Fruit fly (Drosophila melanogaster): ENCODE data around the gene ninaA.

ninaA gene

dm6 chr2L:897124-897523, 20.0 kb downstream of the ninaA start:
- TF ChIP-seq CG14711 (tag; optimal IDR thresholded peaks at IDR 0.05): no peak
- TF ChIP-seq CG11617 (GFP tag; optimal IDR thresholded peaks at IDR 0.05): no peak
- TF ChIP-seq CG5204 (GFP tag; optimal IDR thresholded peaks at IDR 0.05): no peak
- TF ChIP-seq Hr96 (GFP tag; optimal IDR thresholded peaks at IDR 0.05): no peak
- TF ChIP-seq CG1620 (GFP tag; optimal IDR thresholded peaks at IDR 0.05): no peak
- TF ChIP-seq cnc (optimal IDR thresholded peaks at IDR 0.05): no peak
- no peak for TF ChIP-seq CG7045 (GFP tag; optimal IDR thresholded peaks at IDR 0.05)
- no peak for TF ChIP-seq cic (GFP tag; optimal IDR thresholded peaks at IDR 0.05)

- TF ChIP-seq CG7045 (GFP tag; optimal IDR thresholded peaks at IDR 0.05): no peak
- TF ChIP-seq bab1 (GFP tag; optimal IDR thresholded peaks at IDR 0.05): no peak
- TF ChIP-seq CG14711 (tag; optimal IDR thresholded peaks at IDR 0.05): no peak
- no peak for TF ChIP-seq CG12768 (GFP tag; optimal IDR thresholded peaks at IDR 0.05)
- no peak for TF ChIP-seq cnc (optimal IDR thresholded peaks at IDR 0.05)
- no peak for TF ChIP-seq CG33017 (tag; optimal IDR thresholded peaks at IDR 0.05)
- no peak for TF ChIP-seq Mnt (GFP tag; optimal IDR thresholded peaks at IDR 0.05)
- no peak for TF ChIP-seq Clk (GFP tag; optimal IDR thresholded peaks at IDR 0.05)
- TF ChIP-seq kay (GFP tag; ENCODE audit: borderline replicate concordance): no peak
- no peak for TF ChIP-seq CG5204 (GFP tag; optimal IDR thresholded peaks at IDR 0.05)
- TF ChIP-seq CG11617 (GFP tag; optimal IDR thresholded peaks at IDR 0.05): no peak
- TF ChIP-seq cic (GFP tag; optimal IDR thresholded peaks at IDR 0.05): no peak
Observed at dm6 chr2L:898316-898715, 21.2 kb downstream of the ninaA start, which contains the start of gene Lsp1beta. Lsp1beta (plus strand) TSS chr2L:898500.

- TF ChIP-seq cic (GFP tag; optimal IDR thresholded peaks at IDR 0.05) (no peak), kay (GFP tag; ENCODE audit: borderline replicate concordance) (no peak), Crg-1 (GFP tag; optimal IDR thresholded peaks at IDR 0.05) (no peak), tj (GFP tag; optimal IDR thresholded peaks at IDR 0.05) (no peak), CG14711 (tag; optimal IDR thresholded peaks at IDR 0.05) (no peak), Hr96 (GFP tag; optimal IDR thresholded peaks at IDR 0.05) (no peak), CG1620 (GFP tag; optimal IDR thresholded peaks at IDR 0.05) (no peak), toe (GFP tag; optimal IDR thresholded peaks at IDR 0.05) (no peak), CG33017 (tag; optimal IDR thresholded peaks at IDR 0.05) (no peak), bab1 (GFP tag; optimal IDR thresholded peaks at IDR 0.05) (no peak), ovo (GFP tag; optimal IDR thresholded peaks at IDR 0.05) (no peak), Mnt (GFP tag; optimal IDR thresholded peaks at IDR 0.05) (no peak), cnc (optimal IDR thresholded peaks at IDR 0.05) (no peak), CG5204 (GFP tag; optimal IDR thresholded peaks at IDR 0.05) (no peak), CG7045 (GFP tag; optimal IDR thresholded peaks at IDR 0.05) (no peak), CG11617 (GFP tag; optimal IDR thresholded peaks at IDR 0.05) (no peak)
Observed at dm6 chr2L:903748-904147, 26.6 kb downstream of the ninaA start.

dm6 chr2L:913850-914391, 36.8 kb downstream of the ninaA start, which contains the start of gene GluRIIC:
GluRIIC (plus strand) TSS chr2L:914086.
- TF ChIP-seq CG33017 (tag; optimal IDR thresholded peaks at IDR 0.05) (no peak), kay (GFP tag; ENCODE audit: borderline replicate concordance) (no peak), pad (GFP tag; optimal IDR thresholded peaks at IDR 0.05) (no peak), tj (GFP tag; optimal IDR thresholded peaks at IDR 0.05) (no peak), CG7101 (tag; optimal IDR thresholded peaks at IDR 0.05) (no peak), CG14711 (tag; optimal IDR thresholded peaks at IDR 0.05) (no peak), ovo (GFP tag; optimal IDR thresholded peaks at IDR 0.05) (no peak), CG11617 (GFP tag; optimal IDR thresholded peaks at IDR 0.05) (no peak), cnc (optimal IDR thresholded peaks at IDR 0.05) (no peak), Clk (GFP tag; optimal IDR thresholded peaks at IDR 0.05) (no peak)

dm6 chr2L:918738-919137, 41.6 kb downstream of the ninaA start:
- TF ChIP-seq Clk (GFP tag; optimal IDR thresholded peaks at IDR 0.05): no peak
- no peak for TF ChIP-seq cnc (optimal IDR thresholded peaks at IDR 0.05)
- no peak for TF ChIP-seq CG11617 (GFP tag; optimal IDR thresholded peaks at IDR 0.05)
- no peak for TF ChIP-seq kay (GFP tag; ENCODE audit: borderline replicate concordance)
- TF ChIP-seq bab1 (GFP tag; optimal IDR thresholded peaks at IDR 0.05): no peak
- no peak for TF ChIP-seq tj (GFP tag; optimal IDR thresholded peaks at IDR 0.05)
- no peak for TF ChIP-seq CG14711 (tag; optimal IDR thresholded peaks at IDR 0.05)
- no peak for TF ChIP-seq ovo (GFP tag; optimal IDR thresholded peaks at IDR 0.05)
- no peak for TF ChIP-seq pad (GFP tag; optimal IDR thresholded peaks at IDR 0.05)
- TF ChIP-seq CG12768 (GFP tag; optimal IDR thresholded peaks at IDR 0.05): no peak
- TF ChIP-seq toe (GFP tag; optimal IDR thresholded peaks at IDR 0.05): no peak
- TF ChIP-seq Crg-1 (GFP tag; optimal IDR thresholded peaks at IDR 0.05): no peak
- no peak for TF ChIP-seq cic (GFP tag; optimal IDR thresholded peaks at IDR 0.05)
- TF ChIP-seq Mnt (GFP tag; optimal IDR thresholded peaks at IDR 0.05): no peak
- no peak for TF ChIP-seq CG1620 (GFP tag; optimal IDR thresholded peaks at IDR 0.05)
- no peak for TF ChIP-seq Hr96 (GFP tag; optimal IDR thresholded peaks at IDR 0.05)
- no peak for TF ChIP-seq CG7045 (GFP tag; optimal IDR thresholded peaks at IDR 0.05)
- TF ChIP-seq CG7101 (tag; optimal IDR thresholded peaks at IDR 0.05): no peak
- no peak for TF ChIP-seq CG5204 (GFP tag; optimal IDR thresholded peaks at IDR 0.05)

DNA sequence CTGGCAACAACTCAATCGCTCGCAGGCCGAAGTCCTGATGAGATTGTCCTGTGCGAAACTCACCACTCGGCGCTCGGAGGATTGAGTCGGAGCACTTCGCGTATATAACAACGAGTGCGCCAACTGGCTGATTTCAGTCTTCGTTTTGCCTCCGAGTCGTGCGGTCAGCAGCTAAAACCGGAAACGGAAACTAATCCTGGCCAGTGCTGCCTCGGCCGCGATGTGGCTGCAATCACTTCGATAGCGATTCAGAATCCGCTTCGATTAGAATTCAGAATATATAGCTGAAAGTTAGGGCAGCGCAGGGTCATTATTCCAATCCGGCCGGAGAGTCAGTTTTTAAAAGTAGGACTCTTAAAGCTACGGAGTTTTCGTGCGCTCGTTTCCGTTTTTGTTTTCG, 45.6 kb downstream of the ninaA start, which contains the start of gene Tmtc2:
Tmtc2 (plus strand) TSS at position 134 of the 400 bp plus-strand sequence.
- TF ChIP-seq CG1620 (GFP tag; optimal IDR thresholded peaks at IDR 0.05) (no peak), CG33017 (tag; optimal IDR thresholded peaks at IDR 0.05) (no peak), pad (GFP tag; optimal IDR thresholded peaks at IDR 0.05) (no peak), CG14711 (tag; optimal IDR thresholded peaks at IDR 0.05) (no peak), kay (GFP tag; ENCODE audit: borderline replicate concordance) (no peak), Crg-1 (GFP tag; optimal IDR thresholded peaks at IDR 0.05) (no peak)

All from whole organism, adult.